Worm (Caenorhabditis elegans) whole organism, L4/young adult: ENCODE results near the gene C33F10.1.

Experiments used
- W03F9.2 ChIP-seq: fragments of 150-350 bp; optimal IDR thresholded peaks from 2 replicates; lab custom pipeline; 2014; ENCODE audit warnings: missing biosample characterization, missing genetic modification characterization
- him-1 ChIP-seq: sonication (generic microtip); optimal IDR thresholded peaks from 2 replicates; lab custom pipeline; 2016; ENCODE audit warnings: missing genotype, missing genetic modification reagents, missing genetic modification characterization, missing compliant biosample characterization

DNA sequence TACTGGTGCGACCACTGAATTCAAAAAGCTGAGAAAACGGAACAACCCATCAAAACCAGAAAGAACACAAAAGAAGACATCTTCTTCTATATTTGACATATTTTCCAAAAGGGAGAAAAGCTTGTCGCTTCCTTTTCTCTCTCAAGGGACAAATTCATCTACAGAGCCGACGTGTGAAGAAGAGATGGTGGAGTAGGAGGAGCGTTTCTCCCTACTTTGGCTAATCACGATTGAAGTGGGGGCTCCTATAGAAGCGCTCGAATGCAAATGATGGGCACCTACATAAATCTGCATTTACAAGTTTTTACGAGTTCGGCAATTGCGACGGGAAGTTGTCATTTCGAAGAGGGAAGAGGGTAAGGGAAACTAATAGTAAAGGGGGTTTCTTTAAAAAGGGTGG is 28.6 kb upstream of the C33F10.1 start:
- no peak for TF ChIP-seq him-1 (tag; lab: Kevin White, UChicago)
- TF ChIP-seq W03F9.2 (tag; lab: Kevin White, UChicago) = no peak
